Worm (Caenorhabditis elegans): ENCODE results near the gene dct-17.

dct-17 gene

DNA sequence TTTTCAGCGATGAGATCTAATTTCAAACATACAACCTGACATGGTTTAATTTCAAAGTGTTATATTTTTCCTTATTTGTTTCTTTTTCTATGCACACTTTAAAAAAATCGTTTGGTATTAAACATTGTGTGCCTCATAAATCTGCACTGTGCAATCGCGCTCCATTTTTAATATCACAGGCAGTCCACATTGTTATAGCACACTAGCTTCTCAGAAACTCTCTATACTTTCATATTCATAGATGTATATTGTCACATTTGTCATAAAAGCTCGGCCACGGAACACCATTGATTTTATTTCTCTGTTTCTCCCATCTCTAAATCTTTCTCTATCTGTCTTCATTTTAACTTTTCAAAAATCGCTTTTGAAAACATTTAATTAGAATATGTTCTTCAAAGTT, 26.8 kb upstream of the dct-17 start (continued):
- TF ChIP-seq sem-4 (tag; optimal IDR thresholded peaks at IDR 0.05), result no peak
- no peak for TF ChIP-seq lin-39 (tag; optimal IDR thresholded peaks at IDR 0.05)
- TF ChIP-seq nhr-21 (tag; optimal IDR thresholded peaks at IDR 0.05), result no peak
- TF ChIP-seq nhr-77 (tag; optimal IDR thresholded peaks at IDR 0.05), result no peak
- no peak for TF ChIP-seq nhr-25 (tag; optimal IDR thresholded peaks at IDR 0.05)
- TF ChIP-seq unc-62 (GFP tag; optimal IDR thresholded peaks at IDR 0.05), result no peak
- TF ChIP-seq mbf-1 (tag; optimal IDR thresholded peaks at IDR 0.05), result no peak
- TF ChIP-seq sma-9 (GFP tag; optimal IDR thresholded peaks at IDR 0.05), result peak; percentile 4
- no peak for TF ChIP-seq sma-9 (tag; optimal IDR thresholded peaks at IDR 0.05)
- TF ChIP-seq ZK546.5 (tag; optimal IDR thresholded peaks at IDR 0.05), result no peak
- TF ChIP-seq dmd-4 (tag; optimal IDR thresholded peaks at IDR 0.05), result no peak
- TF ChIP-seq nhr-10 (tag; optimal IDR thresholded peaks at IDR 0.05), result no peak
- TF ChIP-seq gmeb-1 (tag; optimal IDR thresholded peaks at IDR 0.05), result no peak
- no peak for TF ChIP-seq zag-1 (tag; optimal IDR thresholded peaks at IDR 0.05)
- TF ChIP-seq ama-1 (optimal IDR thresholded peaks at IDR 0.05), result no peak
- TF ChIP-seq fos-1 (tag; optimal IDR thresholded peaks at IDR 0.05), result peak; percentile 39
- TF ChIP-seq ceh-16 (tag; optimal IDR thresholded peaks at IDR 0.05), result no peak

DNA sequence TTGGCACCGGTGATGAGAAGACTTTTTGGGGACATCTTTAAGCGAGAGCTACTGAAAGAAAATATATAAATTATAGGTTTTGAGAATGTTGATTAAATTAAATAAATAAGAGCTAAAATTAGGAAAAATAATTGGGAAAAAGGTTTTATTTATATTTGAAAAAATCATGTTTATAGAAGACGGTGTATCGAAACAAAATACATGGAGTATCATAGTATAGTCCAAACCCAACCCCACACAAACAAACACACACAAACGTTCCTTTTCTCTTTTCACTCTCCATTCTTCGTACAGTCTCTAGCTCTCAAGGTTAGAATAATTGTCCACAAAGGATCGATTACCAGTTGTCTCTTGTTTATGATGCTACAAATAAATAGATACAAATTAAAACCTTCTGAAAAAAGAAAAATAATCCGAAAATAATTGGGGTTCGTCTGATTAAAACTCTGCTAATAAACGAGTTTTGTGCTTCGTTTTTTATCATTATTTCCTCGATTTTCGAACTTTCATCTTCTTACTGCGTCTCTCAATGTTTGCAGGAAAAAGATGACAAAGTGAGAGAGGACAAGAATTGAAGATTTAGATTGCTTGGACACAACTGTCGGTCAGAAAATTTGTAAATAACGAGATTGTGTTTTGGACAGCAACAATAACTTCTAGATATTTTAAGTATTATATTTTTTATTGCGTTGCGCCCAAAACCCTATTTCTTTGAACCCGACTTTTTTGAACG, 25.9 kb upstream of the dct-17 start, which contains the start of gene F20G2.2:
TSS of gene F20G2.2 (minus strand) at position 51 of the 733 bp plus-strand sequence.
- TF ChIP-seq nhr-23 (tag; optimal IDR thresholded peaks at IDR 0.05) (no peak), sma-9 (GFP tag; optimal IDR thresholded peaks at IDR 0.05) (peak; percentile 13), sma-9 (tag; optimal IDR thresholded peaks at IDR 0.05) (no peak), blmp-1 (tag; optimal IDR thresholded peaks at IDR 0.05; ENCODE audit: insufficient read depth) (no peak), C34F6.9 (tag; optimal IDR thresholded peaks at IDR 0.05) (peak; percentile 30), ZK546.5 (tag; optimal IDR thresholded peaks at IDR 0.05) (no peak), zag-1 (tag; optimal IDR thresholded peaks at IDR 0.05) (no peak), nhr-21 (tag; optimal IDR thresholded peaks at IDR 0.05) (no peak), crh-2 (tag; optimal IDR thresholded peaks at IDR 0.05) (no peak), skn-1 (tag; optimal IDR thresholded peaks at IDR 0.05) (peak; percentile 54), lin-13 (GFP tag; optimal IDR thresholded peaks at IDR 0.05) (no peak), F13H6.1 (tag; optimal IDR thresholded peaks at IDR 0.05) (peak; percentile 12), fos-1 (tag; optimal IDR thresholded peaks at IDR 0.05) (peak; percentile 32), mbf-1 (tag; optimal IDR thresholded peaks at IDR 0.05) (no peak), nhr-25 (tag; optimal IDR thresholded peaks at IDR 0.05) (peak; percentile 11)

DNA sequence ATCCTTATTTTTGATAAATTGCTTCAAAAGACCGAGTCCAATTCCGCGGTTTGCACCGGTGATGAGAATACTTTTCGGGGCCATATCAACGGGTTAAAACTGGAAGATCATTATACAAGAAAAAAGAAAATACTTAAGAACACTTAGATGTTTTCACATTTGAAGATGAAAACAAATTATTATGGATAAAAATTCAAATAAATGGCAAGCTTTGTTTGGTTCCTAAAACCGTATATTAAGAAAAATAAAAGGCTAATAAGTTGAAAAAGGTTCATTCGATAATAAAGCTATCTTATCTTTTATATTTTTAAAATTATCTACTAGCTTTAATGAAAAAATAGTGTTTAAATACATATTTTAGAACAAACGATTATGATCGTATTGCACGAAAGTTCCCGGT, 22.9 kb upstream of the dct-17 start, which contains the start of gene F20G2.1:
TSS of gene F20G2.1 (minus strand) at position 101 of the 400 bp plus-strand sequence.
- TF ChIP-seq sma-9 (GFP tag; optimal IDR thresholded peaks at IDR 0.05) (no peak), sma-9 (tag; optimal IDR thresholded peaks at IDR 0.05) (no peak), nhr-12 (tag; optimal IDR thresholded peaks at IDR 0.05) (no peak), nhr-23 (tag; optimal IDR thresholded peaks at IDR 0.05) (no peak), nhr-129 (tag; optimal IDR thresholded peaks at IDR 0.05) (no peak), alr-1 (tag; optimal IDR thresholded peaks at IDR 0.05) (no peak), dmd-4 (tag; optimal IDR thresholded peaks at IDR 0.05) (no peak), nhr-6 (tag; optimal IDR thresholded peaks at IDR 0.05) (no peak), ztf-11 (tag; optimal IDR thresholded peaks at IDR 0.05) (no peak)

DNA sequence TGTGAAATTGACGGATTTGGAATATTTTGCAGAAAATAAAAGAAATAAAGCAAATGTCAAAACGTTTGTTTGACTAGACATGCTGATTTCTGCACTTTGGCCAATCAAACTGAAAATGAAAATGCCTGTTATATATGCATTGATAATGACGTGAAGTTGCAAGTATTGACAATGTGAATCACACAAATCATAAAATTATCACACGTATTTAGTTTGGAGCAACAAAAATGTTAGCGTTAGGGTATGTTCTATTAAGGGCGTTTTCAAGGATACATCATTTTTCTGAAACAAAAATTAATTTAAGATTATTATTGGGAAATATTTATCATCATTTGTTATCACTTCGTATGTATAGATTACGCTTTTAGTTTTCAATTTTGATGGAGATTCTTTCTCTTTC, 21.2 kb upstream of the dct-17 start, which contains the start of gene cld-9:
TSS of gene cld-9 (minus strand) at position 81 of the 400 bp plus-strand sequence.
- peak; percentile 37 for TF ChIP-seq sma-9 (GFP tag; optimal IDR thresholded peaks at IDR 0.05)
- no peak for TF ChIP-seq sma-9 (tag; optimal IDR thresholded peaks at IDR 0.05)
- TF ChIP-seq alr-1 (tag; optimal IDR thresholded peaks at IDR 0.05), result no peak
- TF ChIP-seq nhr-21 (tag; optimal IDR thresholded peaks at IDR 0.05), result no peak
- peak; percentile 63 for TF ChIP-seq fos-1 (tag; optimal IDR thresholded peaks at IDR 0.05)
- no peak for TF ChIP-seq elt-3 (tag; optimal IDR thresholded peaks at IDR 0.05)

DNA sequence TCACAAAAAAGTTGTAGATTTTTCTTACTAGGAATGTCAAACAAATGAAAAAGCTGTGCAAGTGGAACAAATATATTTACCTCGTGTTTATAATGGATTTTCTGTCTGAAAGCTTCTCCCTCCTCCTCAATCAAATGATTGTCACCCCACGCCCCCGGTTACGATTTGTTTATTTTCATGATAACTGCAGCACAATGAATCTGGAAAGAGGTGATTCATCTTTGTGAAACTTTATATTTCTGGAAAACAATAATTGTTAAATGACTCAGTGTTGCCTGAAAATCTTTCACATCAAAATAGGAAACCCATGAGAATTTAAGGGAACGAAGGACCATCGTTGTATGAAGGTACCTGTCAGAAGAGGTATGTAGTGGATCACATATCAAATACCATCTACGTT, 18.1 kb upstream of the dct-17 start, which contains the start of gene F35E12.10:
TSS of gene F35E12.10 (minus strand) at position 101 of the 400 bp plus-strand sequence.
- TF ChIP-seq lin-39 (tag; optimal IDR thresholded peaks at IDR 0.05) (no peak), nhr-77 (tag; optimal IDR thresholded peaks at IDR 0.05) (no peak), snpc-4 (tag; optimal IDR thresholded peaks at IDR 0.05) (no peak), peb-1 (tag; optimal IDR thresholded peaks at IDR 0.05) (no peak), ZK546.5 (tag; optimal IDR thresholded peaks at IDR 0.05) (no peak), lin-11 (tag; optimal IDR thresholded peaks at IDR 0.05) (no peak), nhr-12 (tag; optimal IDR thresholded peaks at IDR 0.05) (no peak), unc-39 (tag; optimal IDR thresholded peaks at IDR 0.05) (no peak), unc-62 (GFP tag; optimal IDR thresholded peaks at IDR 0.05) (no peak), ztf-11 (tag; optimal IDR thresholded peaks at IDR 0.05) (no peak)
